Worm (Caenorhabditis elegans): ENCODE data around the gene Y71H2AM.3.

The Y71H2AM.3 gene

ce11 chrIII:2811410-2811809, 6.2 kb downstream of the Y71H2AM.3 start (continued):
- TF ChIP-seq hmg-20 (GFP tag; IDR thresholded peaks at IDR 0.05) (no peak), ceh-100 (GFP tag; IDR thresholded peaks at IDR 0.05) (no peak), Y67H2A.10 (GFP tag; conservative IDR thresholded peaks at IDR 0.05) (no peak), xnd-1 (tag; optimal IDR thresholded peaks at IDR 0.05) (peak; percentile 7), efl-1 (GFP tag; optimal IDR thresholded peaks at IDR 0.05) (no peak), B0336.3 (GFP tag; IDR thresholded peaks at IDR 0.05) (peak; percentile 67; the same call in 1 of the 2 replicates)

ce11 chrIII:2814919-2815554, 9.8 kb downstream of the Y71H2AM.3 start, which contains the start of gene tufm-1:
TSS of gene tufm-1 (minus strand) at chrIII:2814969.
- TF ChIP-seq T26A5.8 (tag; optimal IDR thresholded peaks at IDR 0.05) (no peak), egl-18 (GFP tag; IDR thresholded peaks at IDR 0.05) (no peak), unc-62 (GFP tag; optimal IDR thresholded peaks at IDR 0.05) (no peak), hlh-12 (tag; optimal IDR thresholded peaks at IDR 0.05) (no peak), F22D6.2 (tag; optimal IDR thresholded peaks at IDR 0.05) (no peak), ama-1 (optimal IDR thresholded peaks at IDR 0.05) (no peak), ama-1 (GFP tag; optimal IDR thresholded peaks at IDR 0.05) (no peak), Y95B8A.8 (GFP tag; IDR thresholded peaks at IDR 0.05) (no peak), ztf-28 (GFP tag; IDR thresholded peaks at IDR 0.05) (0 out of 2 replicates have a peak, but pooled peaks have one; percentile 19), attf-6 (GFP tag; IDR thresholded peaks at IDR 0.05) (no peak), rpc-1 (optimal IDR thresholded peaks at IDR 0.05) (no peak), rpc-1 (tag; optimal IDR thresholded peaks at IDR 0.05) (no peak), ceh-91 (GFP tag; IDR thresholded peaks at IDR 0.05) (peak; percentile 42; the same call in 1 of the 2 replicates), F55B11.4 (tag; optimal IDR thresholded peaks at IDR 0.05; ENCODE audit: borderline replicate concordance, insufficient read depth) (no peak), lin-54 (GFP tag; optimal IDR thresholded peaks at IDR 0.05) (peak; percentile 19), lin-35 (GFP tag; optimal IDR thresholded peaks at IDR 0.05) (peak in 1 of 3 experiments; percentile 66), repo-1 (tag; optimal IDR thresholded peaks at IDR 0.05) (no peak), mxl-1 (tag; optimal IDR thresholded peaks at IDR 0.05) (no peak), F33H1.4 (GFP tag; IDR thresholded peaks at IDR 0.05) (peak; percentile 53), hmg-20 (GFP tag; IDR thresholded peaks at IDR 0.05) (no peak), ztf-25 (GFP tag; IDR thresholded peaks at IDR 0.05) (no peak), B0035.1 (tag; optimal IDR thresholded peaks at IDR 0.05) (no peak), ceh-100 (GFP tag; IDR thresholded peaks at IDR 0.05) (no peak), pha-4 (tag; optimal IDR thresholded peaks at IDR 0.05) (peak; percentile 17), efl-1 (GFP tag; optimal IDR thresholded peaks at IDR 0.05) (peak; percentile 71), lsl-1 (GFP tag; optimal IDR thresholded peaks at IDR 0.05) (peak; percentile 78), madf-8 (GFP tag; conservative IDR thresholded peaks at IDR 0.05) (peak; percentile 39), hlh-26 (GFP tag; conservative IDR thresholded peaks at IDR 0.05) (no peak), F37B4.10 (GFP tag; IDR thresholded peaks at IDR 0.05) (no peak), die-1 (tag; optimal IDR thresholded peaks at IDR 0.05) (no peak), mcd-1 (GFP tag; IDR thresholded peaks at IDR 0.05) (peak; percentile 70), snpc-4 (GFP tag; optimal IDR thresholded peaks at IDR 0.05) (no peak), snpc-4 (tag; optimal IDR thresholded peaks at IDR 0.05) (peak in 1 of 4 experiments; percentile 33), lin-40 (tag; optimal IDR thresholded peaks at IDR 0.05) (peak; percentile 38), xnd-1 (tag; optimal IDR thresholded peaks at IDR 0.05) (peak; percentile 30), dpl-1 (GFP tag; optimal IDR thresholded peaks at IDR 0.05) (peak; percentile 28), egl-44 (GFP tag; IDR thresholded peaks at IDR 0.05) (no peak), D2030.7 (GFP tag; IDR thresholded peaks at IDR 0.05) (peak; percentile 18; the same call in 1 of the 2 replicates), lsy-27 (tag; optimal IDR thresholded peaks at IDR 0.05; ENCODE audit: borderline replicate concordance, insufficient read depth) (no peak), cebp-1 (GFP tag; IDR thresholded peaks at IDR 0.05) (no peak), cebp-1 (tag; optimal IDR thresholded peaks at IDR 0.05) (peak; percentile 11), nhr-80 (tag; optimal IDR thresholded peaks at IDR 0.05) (peak; percentile 13), nfyb-1 (GFP tag; IDR thresholded peaks at IDR 0.05) (no peak), madf-10 (tag; optimal IDR thresholded peaks at IDR 0.05) (no peak), ceh-79 (tag; optimal IDR thresholded peaks at IDR 0.05) (no peak)
